Worm (Caenorhabditis elegans): Measurements from ENCODE around the gene tag-281.

- TF ChIP-seq F13H6.1 (tag; optimal IDR thresholded peaks at IDR 0.05) = no peak
- TF ChIP-seq elt-2 (tag; optimal IDR thresholded peaks at IDR 0.05) = no peak
- no peak for TF ChIP-seq tbx-2 (tag; optimal IDR thresholded peaks at IDR 0.05)
- TF ChIP-seq ceh-31 (tag; optimal IDR thresholded peaks at IDR 0.05) = no peak
Measured at ce11 chrII:12465557-12465956, 6.0 kb downstream of the tag-281 start, which contains the start of gene sre-37.

Measured in whole organism, late embryonic.